Worm (Caenorhabditis elegans): Measurements from ENCODE around the gene istr-1.

ce11 chrV:12718622-12719021 is 21.0 kb downstream of the istr-1 start, which contains the start of gene str-181:
- TF ChIP-seq unc-62 (GFP tag; optimal IDR thresholded peaks at IDR 0.05): no peak
- TF ChIP-seq lin-39 (tag; optimal IDR thresholded peaks at IDR 0.05): no peak
- no peak for TF ChIP-seq ztf-11 (tag; optimal IDR thresholded peaks at IDR 0.05)
- TF ChIP-seq snpc-4 (tag; optimal IDR thresholded peaks at IDR 0.05): no peak
